Worm (Caenorhabditis elegans) whole organism, L3 larva: ENCODE data around the gene lgc-50.

Experiments
- nhr-23 ChIP-seq: fragments of 150-350 bp; optimal IDR thresholded peaks from 2 replicates; lab custom pipeline; 2014; ENCODE audit warnings: missing biosample characterization, missing genetic modification reagents, missing genetic modification characterization
- nhr-76 ChIP-seq: fragments of 150-350 bp; sonication (generic microtip); optimal IDR thresholded peaks from 5 replicates; lab custom pipeline; 2014; ENCODE audit warnings: missing biosample characterization, missing genetic modification characterization
- snpc-4 ChIP-seq: fragments of 150-350 bp; optimal IDR thresholded peaks from 2 replicates; lab custom pipeline; 2014; ENCODE audit warnings: missing biosample characterization, missing genetic modification characterization
- unc-62 ChIP-seq: fragments of 150-350 bp; sonication (generic microtip); optimal IDR thresholded peaks from 4 replicates; lab custom pipeline; 2014; ENCODE audit warnings: missing biosample characterization, missing genetic modification reagents, missing genetic modification characterization
- zag-1 ChIP-seq: fragments of 150-350 bp; optimal IDR thresholded peaks from 2 replicates; lab custom pipeline; 2014; ENCODE audit warnings: missing biosample characterization, missing genetic modification characterization

DNA sequence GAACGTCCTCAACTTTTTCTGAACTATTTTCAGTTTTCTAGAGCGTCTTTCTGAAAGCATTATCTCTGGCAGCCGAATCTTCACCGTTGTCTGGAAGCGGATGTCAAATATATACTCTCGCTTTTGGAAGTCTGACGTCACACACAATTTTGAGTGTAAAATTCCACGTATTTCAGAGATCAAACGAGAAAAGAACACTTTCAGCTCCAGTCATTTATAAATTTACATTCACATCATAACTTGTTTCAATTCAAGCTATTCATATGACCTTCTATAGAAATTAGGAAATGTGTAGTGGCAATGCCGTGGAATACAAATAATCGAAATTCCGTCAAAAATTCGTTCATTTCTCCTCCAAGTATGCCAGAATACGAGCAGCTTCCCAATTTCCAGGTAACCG lies 29.7 kb downstream of the lgc-50 start, which contains the start of gene F08F8.11:
- no peak for TF ChIP-seq zag-1 (tag; lab: Kevin White, UChicago)
- TF ChIP-seq nhr-23 = no peak
- TF ChIP-seq unc-62 (GFP tag; lab: Kevin White, UChicago) = no peak
- no peak for TF ChIP-seq nhr-76 (tag; lab: Kevin White, UChicago)
- no peak for TF ChIP-seq snpc-4 (tag; lab: Kevin White, UChicago)
